Worm (Caenorhabditis elegans) whole organism, late embryonic: ENCODE measurements around the gene ran-3.

Source experiments
- ets-4 ChIP-seq: sonication (generic microtip); optimal IDR thresholded peaks from 2 replicates; lab custom pipeline; 2016; ENCODE audit warnings: missing genetic modification characterization, missing compliant biosample characterization
- fkh-10 ChIP-seq: fragments of 150-350 bp; optimal IDR thresholded peaks from 2 replicates; lab custom pipeline; 2014; ENCODE audit warnings: missing biosample characterization, missing genetic modification reagents, missing genetic modification characterization
- gmeb-2 ChIP-seq: sonication (generic microtip); optimal IDR thresholded peaks from 2 replicates; lab custom pipeline; 2016; ENCODE audit warnings: missing genetic modification characterization, inconsistent platforms, missing compliant biosample characterization
- nfya-1 ChIP-seq: sonication (generic microtip); optimal IDR thresholded peaks from 2 replicates; lab custom pipeline; 2017; ENCODE audit warnings: missing genetic modification characterization, mild to moderate bottlenecking, missing compliant biosample characterization, antibody characterized with exemption, moderate library complexity
- nhr-11 ChIP-seq: fragments of 150-350 bp; optimal IDR thresholded peaks from 2 replicates; lab custom pipeline; 2014; ENCODE audit warnings: missing biosample characterization, missing genetic modification characterization
- pag-3 ChIP-seq: sonication (generic microtip); optimal IDR thresholded peaks from 2 replicates; lab custom pipeline; 2016; ENCODE audit warnings: missing compliant biosample characterization, missing genetic modification characterization, borderline replicate concordance
- pha-4 ChIP-seq: fragments of 150-350 bp; optimal IDR thresholded peaks from 2 replicates; lab custom pipeline; 2018; ENCODE audit warnings: missing biosample characterization, missing genetic modification reagents, missing genetic modification characterization
- ref-2 ChIP-seq: sonication (generic microtip); optimal IDR thresholded peaks from 2 replicates; lab custom pipeline; 2016; ENCODE audit warnings: missing genetic modification characterization, missing compliant biosample characterization

DNA sequence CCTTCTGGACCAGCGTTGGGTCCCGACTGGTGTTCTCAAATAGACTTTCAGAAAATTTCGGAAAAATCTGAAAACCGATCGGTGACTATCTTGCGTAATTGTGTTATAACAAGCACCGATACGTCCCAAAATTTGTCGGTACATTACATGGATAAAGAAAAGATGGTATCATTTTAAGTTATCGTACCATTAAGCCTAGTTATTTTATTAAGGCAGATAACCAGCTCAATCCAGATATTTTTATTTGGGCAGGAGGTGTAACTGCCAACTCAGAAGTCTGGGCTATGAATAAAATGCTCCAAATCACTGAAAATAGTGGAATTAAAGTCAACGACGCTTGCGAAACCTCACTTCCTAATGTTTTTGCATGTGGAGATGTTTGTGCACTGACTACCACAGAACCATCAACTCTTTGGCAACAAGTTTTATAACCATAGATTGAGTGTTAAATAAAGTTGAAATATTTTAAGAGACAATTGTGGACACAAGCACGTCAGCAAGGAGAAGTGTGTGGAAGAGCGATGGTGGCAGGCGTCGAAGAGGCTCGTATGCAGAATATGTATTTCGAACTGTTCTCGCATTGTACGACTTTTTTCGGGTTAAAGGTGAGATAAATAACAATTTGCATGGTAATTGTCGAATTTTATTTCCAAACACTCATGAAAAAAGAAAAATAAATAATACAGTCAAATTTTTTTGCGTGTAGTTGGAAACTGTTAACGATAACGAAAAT is 1.5 kb upstream of the ran-3 start:
- TF ChIP-seq ref-2 (tag; lab: Kevin White, UChicago) (no peak), ets-4 (tag; lab: Kevin White, UChicago) (no peak), pag-3 (tag; lab: Kevin White, UChicago) (no peak), nhr-11 (tag; lab: Kevin White, UChicago) (no peak), gmeb-2 (tag; lab: Kevin White, UChicago) (no peak), nfya-1 (tag; lab: Kevin White, UChicago) (no peak), pha-4 (tag; lab: Kevin White, UChicago) (no peak), fkh-10 (GFP tag; lab: Kevin White, UChicago) (no peak)
